Fruit fly (Drosophila melanogaster): ENCODE results near the gene Cht11.

The Cht11 gene

DNA sequence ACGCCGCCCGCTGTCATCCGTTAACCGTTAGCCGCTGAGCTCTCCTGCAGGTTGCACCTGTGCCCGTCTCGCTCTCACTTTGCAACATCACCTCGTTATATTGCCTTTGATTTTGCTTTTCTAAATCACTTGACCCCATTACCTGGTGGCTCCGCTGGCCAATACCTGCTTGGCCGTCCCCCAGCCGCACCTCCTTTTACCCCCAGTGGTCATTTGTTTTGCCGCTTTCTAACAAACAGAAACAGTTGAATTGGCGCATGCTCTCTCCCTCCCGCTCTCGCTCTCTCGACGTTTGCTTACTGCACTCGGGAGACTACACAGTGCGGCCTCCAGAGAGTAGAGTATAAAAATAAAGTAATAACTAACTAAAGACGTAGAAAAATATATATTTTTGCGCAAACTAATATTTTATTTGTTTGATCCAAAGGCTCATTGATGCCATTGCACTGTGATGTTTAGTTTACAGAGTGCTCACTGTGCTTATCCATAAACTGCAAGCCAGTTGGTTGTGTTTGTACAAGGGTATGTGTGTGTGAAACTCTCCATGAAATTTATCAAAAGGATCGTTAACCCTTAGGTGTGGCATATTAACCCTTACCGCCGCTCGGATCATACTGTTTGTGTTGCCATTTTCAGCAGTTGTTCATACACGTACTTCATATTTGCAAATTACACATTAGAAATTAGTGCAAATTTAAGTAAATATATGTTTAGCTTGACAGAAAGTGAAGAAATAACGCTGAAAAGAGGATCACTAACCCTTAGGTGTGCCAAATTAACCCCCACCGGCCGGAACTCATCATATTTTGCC is 44.6 kb downstream of the Cht11 start (continued):
- TF ChIP-seq CG12299 (tag; optimal IDR thresholded peaks at IDR 0.05) (peak; percentile 41), lmd (GFP tag; IDR thresholded peaks at IDR 0.05) (peak; percentile 81), CG10267 (tag; optimal IDR thresholded peaks at IDR 0.05) (peak; percentile 61), Doc2 (GFP tag; IDR thresholded peaks at IDR 0.05) (peak; percentile 62; the same call in 1 of the 2 replicates), Oaz (GFP tag; IDR thresholded peaks at IDR 0.05) (no peak), ERR (GFP tag; optimal IDR thresholded peaks at IDR 0.05) (no peak), Bdp1 (GFP tag; optimal IDR thresholded peaks at IDR 0.05) (peak; percentile 38), Poxn (GFP tag; IDR thresholded peaks at IDR 0.05) (peak; percentile 37; the same call in 1 of the 2 replicates), kni (GFP tag; optimal IDR thresholded peaks at IDR 0.05) (no peak), CG11398 (GFP tag; optimal IDR thresholded peaks at IDR 0.05) (peak; percentile 15), ems (GFP tag; optimal IDR thresholded peaks at IDR 0.05) (peak; percentile 68), CG18599 (GFP tag; optimal IDR thresholded peaks at IDR 0.05) (peak; percentile 91), Fer3 (tag; optimal IDR thresholded peaks at IDR 0.05) (peak; percentile 78), CG9876 (GFP tag; optimal IDR thresholded peaks at IDR 0.05) (no peak), gcm (GFP tag; optimal IDR thresholded peaks at IDR 0.05) (no peak), CG11723 (GFP tag; optimal IDR thresholded peaks at IDR 0.05) (no peak), Gsc (GFP tag; IDR thresholded peaks at IDR 0.05) (peak; percentile 67; the same call in 1 of the 2 replicates), CG6791 (GFP tag; IDR thresholded peaks at IDR 0.05; ENCODE audit: partially characterized antibody) (no peak), CG34224 (GFP tag; IDR thresholded peaks at IDR 0.05; ENCODE audit: partially characterized antibody) (no peak), CTCF (GFP tag; optimal IDR thresholded peaks at IDR 0.05) (no peak), CG14050 (GFP tag; IDR thresholded peaks at IDR 0.05) (peak; percentile 84), inv (GFP tag; IDR thresholded peaks at IDR 0.05; ENCODE audit: partially characterized antibody) (no peak), gt (GFP tag; IDR thresholded peaks at IDR 0.05) (no peak; the same call in 1 of the 2 replicates), fru (optimal IDR thresholded peaks at IDR 0.05) (no peak), Atf-2 (GFP tag; optimal IDR thresholded peaks at IDR 0.05) (peak; percentile 76), sima (GFP tag; optimal IDR thresholded peaks at IDR 0.05) (no peak), CG7357 (GFP tag; IDR thresholded peaks at IDR 0.05) (peak; percentile 64; the same call in 1 of the 3 replicates), Dad (GFP tag; optimal IDR thresholded peaks at IDR 0.05) (peak; percentile 51), zfh1 (GFP tag; IDR thresholded peaks at IDR 0.05) (peak; percentile 94), ind (GFP tag; optimal IDR thresholded peaks at IDR 0.05) (peak; percentile 79), Lpt (GFP tag; optimal IDR thresholded peaks at IDR 0.05) (no peak), CG17385 (GFP tag; optimal IDR thresholded peaks at IDR 0.05) (peak; percentile 52), CG13624 (GFP tag; optimal IDR thresholded peaks at IDR 0.05) (peak; percentile 41), CG18262 (tag; optimal IDR thresholded peaks at IDR 0.05) (peak; percentile 74), Max (GFP tag; optimal IDR thresholded peaks at IDR 0.05) (peak; percentile 71), CG32772 (GFP tag; IDR thresholded peaks at IDR 0.05) (peak; percentile 91), eve (GFP tag; optimal IDR thresholded peaks at IDR 0.05) (no peak), cato (GFP tag; optimal IDR thresholded peaks at IDR 0.05; ENCODE audit: borderline replicate concordance) (peak; percentile 30), ftz-f1 (GFP tag; optimal IDR thresholded peaks at IDR 0.05) (no peak), CG30403 (GFP tag; optimal IDR thresholded peaks at IDR 0.05) (peak; percentile 78), dimm (GFP tag; IDR thresholded peaks at IDR 0.05) (peak; percentile 76), wek (GFP tag; optimal IDR thresholded peaks at IDR 0.05) (peak; percentile 47), CG1603 (tag; optimal IDR thresholded peaks at IDR 0.05) (peak; percentile 91), cg (GFP tag; optimal IDR thresholded peaks at IDR 0.05) (peak; percentile 34), Gug (GFP tag; IDR thresholded peaks at IDR 0.05) (peak; percentile 90), hkb (optimal IDR thresholded peaks at IDR 0.05) (no peak), hkb (GFP tag; IDR thresholded peaks at IDR 0.05) (peak; percentile 91), mld (GFP tag; IDR thresholded peaks at IDR 0.05; ENCODE audit: partially characterized antibody) (no peak), CG10366 (GFP tag; IDR thresholded peaks at IDR 0.05) (peak; percentile 89), CG8924 (tag; optimal IDR thresholded peaks at IDR 0.05) (peak; percentile 81), bsh (GFP tag; optimal IDR thresholded peaks at IDR 0.05) (peak; percentile 30 to 81)
